Fruit fly (Drosophila melanogaster) whole organism, prepupa: ENCODE results near the gene PQBP1.

ENCODE experiments used
- Blimp-1 ChIP-seq: fragments of 200-800 bp; sonication (Bioruptor generic); optimal IDR thresholded peaks from 3 replicates; lab custom pipeline; 2017; ENCODE audit warnings: missing biosample characterization, missing genetic modification characterization, mild to moderate bottlenecking, moderate library complexity, missing genetic modification reagents
- CG10631 ChIP-seq: fragments of 200-800 bp; sonication (Bioruptor generic); optimal IDR thresholded peaks from 2 replicates; lab custom pipeline; 2016; ENCODE audit warnings: missing biosample characterization, missing genetic modification characterization
- CG11294 ChIP-seq: fragments of 200-800 bp; sonication (Bioruptor generic); IDR thresholded peaks from 2 replicates; pipeline ENCODE4 v1.3.6; 2022; ENCODE audit warnings: missing biosample characterization, missing genetic modification characterization
- CG11902 ChIP-seq: fragments of 200-800 bp; sonication (Bioruptor generic); optimal IDR thresholded peaks from 3 replicates; lab custom pipeline; 2016; ENCODE audit warnings: missing biosample characterization, missing genetic modification characterization
- CG15336 ChIP-seq: fragments of 200-800 bp; sonication (Bioruptor generic); IDR thresholded peaks from 2 replicates; pipeline ENCODE4 v1.3.6; 2022; ENCODE audit warnings: missing biosample characterization, missing genetic modification characterization
- CG1621 ChIP-seq: fragments of 200-800 bp; sonication (Bioruptor generic); optimal IDR thresholded peaks from 3 replicates; lab custom pipeline; 2018; ENCODE audit warnings: missing biosample characterization, mild to moderate bottlenecking, missing genetic modification characterization
- CG16779 ChIP-seq: fragments of 200-800 bp; sonication (Bioruptor generic); optimal IDR thresholded peaks from 3 replicates; lab custom pipeline; 2017; ENCODE audit warnings: missing biosample characterization, mild to moderate bottlenecking, missing genetic modification characterization
- CG3032 ChIP-seq: fragments of 200-800 bp; optimal IDR thresholded peaks from 2 replicates; lab custom pipeline; 2019; ENCODE audit warnings: missing biosample characterization, mild to moderate bottlenecking, missing genetic modification characterization, moderate library complexity
- CG31627 ChIP-seq: fragments of 200-800 bp; sonication (Bioruptor generic); optimal IDR thresholded peaks from 3 replicates; lab custom pipeline; 2016; ENCODE audit warnings: missing biosample characterization, missing genetic modification characterization
- CG32006 ChIP-seq: fragments of 200-800 bp; sonication (Bioruptor generic); optimal IDR thresholded peaks from 3 replicates; lab custom pipeline; 2017; ENCODE audit warnings: missing biosample characterization, mild to moderate bottlenecking, missing genetic modification characterization
- CG3919 ChIP-seq: fragments of 200-800 bp; sonication (Bioruptor generic); optimal IDR thresholded peaks from 3 replicates; lab custom pipeline; 2016; ENCODE audit warnings: missing biosample characterization, missing genetic modification characterization
- CG6163 ChIP-seq: fragments of 200-800 bp; sonication (Bioruptor generic); IDR thresholded peaks from 3 replicates; pipeline ENCODE4 v1.3.6; 2022; ENCODE audit warnings: missing biosample characterization, missing genetic modification characterization
- CG6792 ChIP-seq: fragments of 200-800 bp; sonication (Bioruptor generic); optimal IDR thresholded peaks from 3 replicates; lab custom pipeline; 2016; ENCODE audit warnings: missing biosample characterization, missing genetic modification characterization
- CG6808 ChIP-seq: fragments of 200-800 bp; sonication (Bioruptor generic); optimal IDR thresholded peaks from 3 replicates; lab custom pipeline; 2017; ENCODE audit warnings: missing biosample characterization, missing genetic modification characterization, mild to moderate bottlenecking, moderate library complexity, missing genetic modification reagents
- CG7368 ChIP-seq: fragments of 200-800 bp; sonication (Bioruptor generic); optimal IDR thresholded peaks from 3 replicates; lab custom pipeline; 2016; ENCODE audit warnings: missing biosample characterization, missing genetic modification characterization
- CG8119 ChIP-seq: fragments of 200-800 bp; sonication (Bioruptor generic); IDR thresholded peaks from 3 replicates; pipeline ENCODE4 v1.3.6; 2022; ENCODE audit warnings: missing biosample characterization, missing genetic modification characterization
- CG8319 ChIP-seq: fragments of 200-800 bp; sonication (Bioruptor generic); optimal IDR thresholded peaks from 3 replicates; lab custom pipeline; 2016; ENCODE audit warnings: missing biosample characterization, missing genetic modification characterization
- CG8632 ChIP-seq: fragments of 200-800 bp; sonication (Bioruptor generic); optimal IDR thresholded peaks from 3 replicates; lab custom pipeline; 2016; ENCODE audit warnings: missing biosample characterization, missing genetic modification characterization
- Eip75B ChIP-seq: fragments of 200-800 bp; sonication (Bioruptor generic); optimal IDR thresholded peaks from 3 replicates; lab custom pipeline; 2016; ENCODE audit warnings: missing biosample characterization, missing genetic modification characterization
- Eip78C ChIP-seq: fragments of 200-800 bp; sonication (Bioruptor generic); peaks from one replicate; lab custom pipeline; 2016; ENCODE audit warnings: missing biosample characterization, missing genetic modification characterization
- Eip93F ChIP-seq: fragments of 200-800 bp; sonication (Bioruptor generic); optimal IDR thresholded peaks from 2 replicates; lab custom pipeline; 2016; ENCODE audit warnings: missing biosample characterization, mild to moderate bottlenecking, missing genetic modification characterization
- Hr38 ChIP-seq: sonication (Bioruptor generic); optimal IDR thresholded peaks from 2 replicates; lab custom pipeline; 2016; ENCODE audit warnings: missing biosample characterization, missing genetic modification characterization
- Hr39 ChIP-seq: fragments of 200-800 bp; sonication (Bioruptor generic); optimal IDR thresholded peaks from 2 replicates; lab custom pipeline; 2016; ENCODE audit warnings: missing biosample characterization, missing genetic modification characterization
- Hr4 ChIP-seq: fragments of 200-800 bp; sonication (Bioruptor generic); optimal IDR thresholded peaks from 3 replicates; lab custom pipeline; 2016; ENCODE audit warnings: missing biosample characterization, missing genetic modification characterization
- OdsH ChIP-seq: fragments of 200-800 bp; sonication (Bioruptor generic); optimal IDR thresholded peaks from 3 replicates; lab custom pipeline; 2016; ENCODE audit warnings: missing biosample characterization, missing genetic modification characterization
- Sox102F ChIP-seq: fragments of 200-800 bp; sonication (Bioruptor generic); optimal IDR thresholded peaks from 2 replicates; lab custom pipeline; 2016; ENCODE audit warnings: missing biosample characterization, mild to moderate bottlenecking, missing genetic modification characterization
- Sox14 ChIP-seq: fragments of 200-800 bp; sonication (Bioruptor generic); optimal IDR thresholded peaks from 3 replicates; lab custom pipeline; 2016; ENCODE audit warnings: missing biosample characterization, missing genetic modification characterization
- Sox15 ChIP-seq: fragments of 200-800 bp; sonication (Bioruptor generic); optimal IDR thresholded peaks from 3 replicates; lab custom pipeline; 2016; ENCODE audit warnings: missing biosample characterization, missing genetic modification characterization
- achi ChIP-seq: fragments of 200-800 bp; sonication (Bioruptor generic); optimal IDR thresholded peaks from 3 replicates; lab custom pipeline; 2016; ENCODE audit warnings: missing biosample characterization, missing genetic modification characterization
- acj6 ChIP-seq: fragments of 200-800 bp; sonication (Bioruptor generic); optimal IDR thresholded peaks from 3 replicates; lab custom pipeline; 2016; ENCODE audit warnings: missing biosample characterization, missing genetic modification characterization
- dac ChIP-seq: fragments of 200-800 bp; sonication (Bioruptor generic); optimal IDR thresholded peaks from 2 replicates; lab custom pipeline; 2017; ENCODE audit warnings: missing biosample characterization, mild to moderate bottlenecking, missing genetic modification characterization
- esn ChIP-seq: fragments of 200-800 bp; sonication (Bioruptor generic); optimal IDR thresholded peaks from 2 replicates; lab custom pipeline; 2016; ENCODE audit warnings: missing biosample characterization, mild to moderate bottlenecking, missing genetic modification characterization, moderate library complexity
- fd59A ChIP-seq: fragments of 200-800 bp; sonication (Bioruptor generic); optimal IDR thresholded peaks from 2 replicates; lab custom pipeline; 2017; ENCODE audit warnings: missing biosample characterization, mild to moderate bottlenecking, missing genetic modification characterization, missing genetic modification reagents
- fd85E ChIP-seq: fragments of 200-800 bp; sonication (Bioruptor generic); optimal IDR thresholded peaks from 3 replicates; lab custom pipeline; 2016; ENCODE audit warnings: missing biosample characterization, missing genetic modification characterization
- fkh ChIP-seq: fragments of 200-800 bp; sonication (Bioruptor generic); optimal IDR thresholded peaks from 3 replicates; lab custom pipeline; 2017; ENCODE audit warnings: missing biosample characterization, mild to moderate bottlenecking, missing genetic modification characterization, moderate library complexity
- pdm3 ChIP-seq: fragments of 200-800 bp; sonication (Bioruptor generic); optimal IDR thresholded peaks from 3 replicates; lab custom pipeline; 2016; ENCODE audit warnings: missing biosample characterization, missing genetic modification characterization
- salr ChIP-seq, 2 experiments: fragments of 200-800 bp; sonication (Bioruptor generic); optimal IDR thresholded peaks; 3 replicates each; lab custom pipeline; 2016 to 2018; ENCODE audit warnings: missing biosample characterization in 2 of 2, missing genetic modification characterization in 2 of 2, mild to moderate bottlenecking in 1 of 2
- spab ChIP-seq: fragments of 200-800 bp; sonication (Bioruptor generic); optimal IDR thresholded peaks from 2 replicates; lab custom pipeline; 2017; ENCODE audit warnings: missing biosample characterization, mild to moderate bottlenecking, missing genetic modification characterization, missing genetic modification reagents
- svp ChIP-seq: fragments of 200-800 bp; sonication (Bioruptor generic); peaks from one replicate; lab custom pipeline; 2016; ENCODE audit warnings: missing biosample characterization, missing genetic modification characterization
- topi ChIP-seq: fragments of 200-800 bp; sonication (Bioruptor generic); optimal IDR thresholded peaks from 3 replicates; lab custom pipeline; 2016; ENCODE audit warnings: missing biosample characterization, missing genetic modification characterization
- vri ChIP-seq: fragments of 200-800 bp; sonication (Bioruptor generic); optimal IDR thresholded peaks from 3 replicates; lab custom pipeline; 2016; ENCODE audit warnings: missing biosample characterization, mild to moderate bottlenecking, missing genetic modification characterization

The PQBP1 gene

dm6 chr3R:25070871-25071270 lies 5.3 kb downstream of the PQBP1 start, which contains the start of gene CG11836:
CG11836 (plus strand) TSS chr3R:25071126.
- no peak for TF ChIP-seq Hr38 (GFP tag; lab: Kevin White, UChicago)
- TF ChIP-seq Blimp-1: peak; percentile 46
- TF ChIP-seq vri (GFP tag; lab: Kevin White, UChicago): no peak
- no peak for TF ChIP-seq achi

- TF ChIP-seq CG3032 (peak; percentile 13), fd59A (GFP tag; lab: Kevin White, UChicago) (no peak), OdsH (GFP tag; lab: Kevin White, UChicago) (peak; percentile 10), esn (GFP tag; lab: Kevin White, UChicago) (peak; percentile 47), Sox14 (GFP tag; lab: Kevin White, UChicago) (peak; percentile 27), fkh (GFP tag; lab: Kevin White, UChicago) (peak; percentile 97), Hr4 (no peak), dac (GFP tag; lab: Kevin White, UChicago) (no peak), CG15336 (GFP tag; lab: Robert Waterston, UW) (no peak), Eip93F (GFP tag; lab: Kevin White, UChicago) (peak; percentile 53), topi (GFP tag; lab: Kevin White, UChicago) (peak; percentile 11), achi (peak; percentile 1), Eip75B (GFP tag; lab: Kevin White, UChicago) (peak; percentile 34), acj6 (GFP tag; lab: Kevin White, UChicago) (peak; percentile 3), Eip78C (peak; percentile 82)
- TF ChIP-seq, all 60 proteins: peak for 11
Observed at dm6 chr3R:25074558-25074964, 9.0 kb downstream of the PQBP1 start, which contains the start of the genes shams and CG11920. shams (minus strand) TSS chr3R:25074607. CG11920 (plus strand) TSS chr3R:25074877.

- TF ChIP-seq CG10631 (no peak), CG8632 (GFP tag; lab: Kevin White, UChicago) (no peak), topi (GFP tag; lab: Kevin White, UChicago) (no peak), CG8119 (GFP tag; lab: Robert Waterston, UW) (no peak), Sox102F (GFP tag; lab: Kevin White, UChicago) (no peak), esn (GFP tag; lab: Kevin White, UChicago) (no peak), acj6 (GFP tag; lab: Kevin White, UChicago) (no peak), CG11294 (GFP tag; lab: Robert Waterston, UW) (no peak), CG32006 (GFP tag; lab: Kevin White, UChicago) (no peak)
Observed at dm6 chr3R:25077280-25077820, 11.8 kb downstream of the PQBP1 start.

dm6 chr3R:25078665-25079064 lies 13.1 kb downstream of the PQBP1 start:
- TF ChIP-seq Sox15 (GFP tag; lab: Kevin White, UChicago) (no peak), CG1621 (tag; lab: Kevin White, UChicago) (no peak), acj6 (GFP tag; lab: Kevin White, UChicago) (no peak), svp (GFP tag; lab: Kevin White, UChicago) (no peak), fd59A (GFP tag; lab: Kevin White, UChicago) (no peak), fd85E (GFP tag; lab: Kevin White, UChicago) (no peak), CG6808 (no peak), pdm3 (no peak), CG3919 (GFP tag; lab: Kevin White, UChicago) (no peak), CG6792 (GFP tag; lab: Kevin White, UChicago) (no peak), Blimp-1 (no peak), CG6163 (GFP tag; lab: Robert Waterston, UW) (no peak), CG10631 (no peak)

- TF ChIP-seq CG6808 (no peak), Eip78C (peak; percentile 52), CG16779 (tag; lab: Kevin White, UChicago) (no peak), CG11294 (GFP tag; lab: Robert Waterston, UW) (no peak), CG8319 (no peak), CG31627 (GFP tag; lab: Kevin White, UChicago) (no peak), Sox102F (GFP tag; lab: Kevin White, UChicago) (no peak), fkh (GFP tag; lab: Kevin White, UChicago) (peak; percentile 93), Sox14 (GFP tag; lab: Kevin White, UChicago) (no peak), OdsH (GFP tag; lab: Kevin White, UChicago) (no peak), CG7368 (no peak), spab (GFP tag; lab: Kevin White, UChicago) (no peak), CG11902 (no peak), Hr39 (GFP tag; lab: Kevin White, UChicago) (no peak), salr (GFP tag; optimal IDR thresholded peaks at IDR 0.05; lab: Kevin White, UChicago) (no peak)
Observed at dm6 chr3R:25080446-25080845, 14.9 kb downstream of the PQBP1 start.
